Fruit fly (Drosophila melanogaster) whole organism, pupa: ENCODE measurements around the gene smg.

Experiments used
- CG10348 ChIP-seq: fragments of 200-800 bp; sonication (Bioruptor generic); IDR thresholded peaks from 2 replicates; pipeline ENCODE4 v1.3.6; 2022; ENCODE audit warnings: missing biosample characterization, missing genetic modification characterization
- CG12605 ChIP-seq: fragments of 200-800 bp; sonication (Bioruptor generic); IDR thresholded peaks from 2 replicates; pipeline ENCODE4 v1.3.6; 2022; ENCODE audit warnings: missing biosample characterization, missing genetic modification characterization
- CG14655 ChIP-seq: fragments of 200-800 bp; sonication (Bioruptor generic); optimal IDR thresholded peaks from 3 replicates; lab custom pipeline; 2017; ENCODE audit warnings: mild to moderate bottlenecking, missing biosample characterization, missing genetic modification reagents, missing genetic modification characterization
- Pif1A ChIP-seq: fragments of 200-800 bp; sonication (Bioruptor generic); optimal IDR thresholded peaks from 3 replicates; lab custom pipeline; 2016; ENCODE audit warnings: missing biosample characterization, missing genetic modification characterization

DNA sequence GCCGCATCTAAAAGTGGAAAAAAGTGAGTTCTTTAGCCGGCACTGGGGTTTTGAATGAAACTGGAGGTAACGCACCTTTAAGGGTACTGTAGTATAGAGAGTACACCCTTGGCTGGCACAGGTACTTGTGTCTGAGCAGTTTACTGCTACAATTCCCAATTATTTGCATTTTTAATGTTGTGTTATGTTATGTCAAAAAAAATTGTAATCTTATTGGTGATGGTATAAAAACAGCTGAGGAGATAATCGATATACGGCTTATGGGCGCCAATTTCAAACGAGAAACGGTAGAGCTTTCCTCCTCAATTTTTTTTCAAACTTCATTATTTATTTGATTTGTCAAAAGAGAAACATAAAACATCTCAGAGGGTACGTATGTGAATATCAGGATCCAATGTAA, 33.3 kb downstream of the smg start, which contains the start of gene ValRS-m:
- no peak for TF ChIP-seq CG12605 (GFP tag; lab: Robert Waterston, UW)
- TF ChIP-seq Pif1A (GFP tag; lab: Kevin White, UChicago), result no peak
- no peak for TF ChIP-seq CG14655 (GFP tag; lab: Kevin White, UChicago)
- TF ChIP-seq CG10348 (GFP tag; lab: Robert Waterston, UW), result no peak
